Worm (Caenorhabditis elegans) whole organism, L2 larva: ENCODE data around the gene clec-214.

ENCODE experiments used
- aly-2 ChIP-seq: fragments of 150-350 bp; optimal IDR thresholded peaks from 2 replicates; lab custom pipeline; 2014; ENCODE audit warnings: missing biosample characterization, missing genetic modification characterization
- ceh-82 ChIP-seq: fragments of 150-350 bp; optimal IDR thresholded peaks from 2 replicates; lab custom pipeline; 2014; ENCODE audit warnings: missing biosample characterization, missing genetic modification characterization
- fos-1 ChIP-seq: fragments of 150-350 bp; optimal IDR thresholded peaks from 2 replicates; lab custom pipeline; 2014; ENCODE audit warnings: missing biosample characterization, missing genetic modification characterization
- lin-11 ChIP-seq: fragments of 150-350 bp; sonication (generic microtip); optimal IDR thresholded peaks from 2 replicates; lab custom pipeline; 2014; ENCODE audit warnings: missing biosample characterization, missing genetic modification characterization, inconsistent platforms, mixed read lengths
- lsy-2 ChIP-seq, 2 experiments: fragments of 150-350 bp in 1 of 2; sonication (generic microtip) in 1 of 2; optimal IDR thresholded peaks; 2 replicates each; lab custom pipeline; 2014 to 2017; ENCODE audit warnings: missing biosample characterization in 2 of 2, missing genetic modification characterization in 2 of 2
- mdl-1 ChIP-seq, 2 experiments: fragments of 150-350 bp in 1 of 2; sonication (generic microtip) in 1 of 2; optimal IDR thresholded peaks; 2 replicates each; lab custom pipeline; 2017; ENCODE audit warnings: missing biosample characterization in 2 of 2, missing genetic modification characterization in 2 of 2
- nhr-12 ChIP-seq: fragments of 150-350 bp; optimal IDR thresholded peaks from 2 replicates; lab custom pipeline; 2014; ENCODE audit warnings: missing biosample characterization, missing genetic modification characterization
- nhr-129 ChIP-seq: fragments of 150-350 bp; optimal IDR thresholded peaks from 2 replicates; lab custom pipeline; 2014; ENCODE audit warnings: missing biosample characterization, missing genetic modification characterization
- nhr-25 ChIP-seq: fragments of 150-350 bp; sonication (generic microtip); optimal IDR thresholded peaks from 3 replicates; lab custom pipeline; 2014; ENCODE audit warnings: missing biosample characterization, missing genetic modification characterization
- unc-39 ChIP-seq: fragments of 150-350 bp; optimal IDR thresholded peaks from 2 replicates; lab custom pipeline; 2014; ENCODE audit warnings: missing biosample characterization, missing genetic modification characterization

DNA sequence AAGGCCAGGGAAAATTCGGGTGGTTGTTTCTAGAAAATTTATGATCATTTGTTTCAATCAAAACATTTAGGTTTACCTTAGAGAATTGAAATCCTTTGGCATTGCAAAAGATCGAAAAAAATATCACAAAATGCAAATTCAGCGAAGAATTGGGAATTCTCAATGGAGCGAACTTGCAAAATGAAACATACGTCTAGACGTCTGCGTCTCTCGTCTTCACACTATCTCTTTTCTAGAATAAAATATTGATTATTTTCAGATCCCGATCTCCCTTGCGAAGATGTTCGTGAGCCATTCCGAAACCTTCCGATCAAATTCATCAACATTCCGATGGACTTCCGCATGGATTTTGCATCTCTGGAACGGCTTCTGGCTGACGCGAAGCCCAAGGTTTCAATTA, 29.8 kb upstream of the clec-214 start, which contains the start of gene ets-6:
- TF ChIP-seq lsy-2 (tag; optimal IDR thresholded peaks at IDR 0.05; lab: Kevin White, UChicago) (peak; percentile 10 to 78), nhr-129 (tag; lab: Kevin White, UChicago) (peak; percentile 50), unc-39 (no peak), aly-2 (tag; lab: Kevin White, UChicago) (no peak), mdl-1 (tag; optimal IDR thresholded peaks at IDR 0.05; lab: Kevin White, UChicago) (no peak), fos-1 (tag; lab: Kevin White, UChicago) (peak; percentile 25), nhr-12 (tag; lab: Kevin White, UChicago) (no peak), lin-11 (no peak), ceh-82 (no peak), nhr-25 (tag; lab: Kevin White, UChicago) (peak; percentile 35)
